Worm (Caenorhabditis elegans) whole organism, young adult: ENCODE measurements around the gene E02C12.9.

Source experiments
- attf-3 ChIP-seq: fragments of 200-800 bp; sonication (Bioruptor generic); conservative IDR thresholded peaks from 2 replicates; pipeline ENCODE4 v1.3.6; 2022; ENCODE audit warnings: missing genetic modification reagents, missing genetic modification characterization, missing compliant biosample characterization
- ceh-91 ChIP-seq: fragments of 200-800 bp; sonication (Bioruptor generic); IDR thresholded peaks from 2 replicates; pipeline ENCODE4 v1.3.6; 2022; ENCODE audit warnings: missing genetic modification reagents, missing genetic modification characterization, missing compliant biosample characterization
- egl-18 ChIP-seq: fragments of 200-800 bp; sonication (Bioruptor generic); IDR thresholded peaks from 2 replicates; pipeline ENCODE4 v1.3.6; 2022; ENCODE audit warnings: missing genetic modification reagents, missing genetic modification characterization, missing compliant biosample characterization
- lin-54 ChIP-seq: fragments of 200-800 bp; sonication (Bioruptor generic); optimal IDR thresholded peaks from 2 replicates; lab custom pipeline; 2018; ENCODE audit warnings: mild to moderate bottlenecking, missing genetic modification characterization, missing compliant biosample characterization
- lir-1 ChIP-seq: fragments of 200-800 bp; sonication (Bioruptor generic); conservative IDR thresholded peaks from 2 replicates; pipeline ENCODE4 v1.3.6; 2022; ENCODE audit warnings: missing genetic modification reagents, missing genetic modification characterization, missing compliant biosample characterization

- no peak for TF ChIP-seq attf-3 (GFP tag; lab: Robert Waterston, UW)
- TF ChIP-seq ceh-91 (GFP tag; lab: Robert Waterston, UW) = no peak
- TF ChIP-seq lin-54 (GFP tag; lab: Kevin White, UChicago) = no peak
- TF ChIP-seq egl-18 = no peak
- TF ChIP-seq lir-1 (GFP tag; lab: Robert Waterston, UW) = no peak
These were observed 39.2 kb upstream of the E02C12.9 start, which contains the start of gene F36D4.4 for ce11 chrV:9414516-9414915.
